Worm (Caenorhabditis elegans) whole organism, midembryonic: ENCODE results near the gene Y69A2AR.24.

ENCODE experiments used
- T22C8.4 ChIP-seq: fragments of 200-800 bp; sonication (Bioruptor generic); IDR thresholded peaks from 2 replicates; pipeline ENCODE4 v1.3.6; 2022; ENCODE audit warnings: missing genetic modification characterization, missing compliant biosample characterization
- cog-1 ChIP-seq: sonication (generic microtip); optimal IDR thresholded peaks from 2 replicates; lab custom pipeline; 2016; ENCODE audit warnings: missing genetic modification characterization, missing compliant biosample characterization
- flt-1 ChIP-seq: fragments of 200-800 bp; sonication (Bioruptor generic); IDR thresholded peaks from 2 replicates; pipeline ENCODE4 v1.3.6; 2022; ENCODE audit warnings: missing genetic modification characterization, missing compliant biosample characterization
- klf-2 ChIP-seq: fragments of 200-800 bp; sonication (Bioruptor generic); conservative IDR thresholded peaks from 2 replicates; pipeline ENCODE4 v1.3.6; 2022; ENCODE audit warnings: missing genetic modification reagents, missing genetic modification characterization, missing compliant biosample characterization
- ref-1 ChIP-seq: fragments of 200-800 bp; sonication (Bioruptor generic); conservative IDR thresholded peaks from 2 replicates; pipeline ENCODE4 v1.3.6; 2022; ENCODE audit warnings: missing genetic modification reagents, missing genetic modification characterization, missing compliant biosample characterization
- ztf-23 ChIP-seq: fragments of 200-800 bp; sonication (Bioruptor generic); IDR thresholded peaks from 2 replicates; pipeline ENCODE4 v1.3.6; 2022; ENCODE audit warnings: missing genetic modification reagents, missing genetic modification characterization, missing compliant biosample characterization

Gene Y69A2AR.24

ce11 chrIV:2530285-2530684 is 33.6 kb downstream of the Y69A2AR.24 start:
- TF ChIP-seq ref-1 (GFP tag; lab: Robert Waterston, UW) (no peak), ztf-23 (no peak), klf-2 (GFP tag; lab: Robert Waterston, UW) (no peak), T22C8.4 (peak; percentile 77; the same call in 1 of the 2 replicates), flt-1 (no peak)

ce11 chrIV:2529281-2529680 is 34.6 kb downstream of the Y69A2AR.24 start:
- no peak for TF ChIP-seq flt-1
- TF ChIP-seq T22C8.4 = peak; percentile 54

- TF ChIP-seq T22C8.4 = peak; percentile 26; the same call in 1 of the 2 replicates
These were observed 35.1 kb downstream of the Y69A2AR.24 start for ce11 chrIV:2528741-2529140.

- no peak for TF ChIP-seq ref-1 (GFP tag; lab: Robert Waterston, UW)
- peak; percentile 79 for TF ChIP-seq T22C8.4
- TF ChIP-seq cog-1 = no peak
These were observed 37.0 kb downstream of the Y69A2AR.24 start for ce11 chrIV:2526836-2527235.
